Worm (Caenorhabditis elegans) whole organism, late embryonic: ENCODE data around the gene ptrg-1.

Experiments used
- C38D4.7 ChIP-seq: fragments of 200-800 bp; sonication (Bioruptor generic); optimal IDR thresholded peaks from 2 replicates; lab custom pipeline; 2018; ENCODE audit warnings: mild to moderate bottlenecking, missing genetic modification characterization, moderate library complexity, missing compliant biosample characterization
- F13H6.1 ChIP-seq: sonication (generic microtip); optimal IDR thresholded peaks from 2 replicates; lab custom pipeline; 2016; ENCODE audit warnings: missing genetic modification characterization, missing compliant biosample characterization
- T23F11.4 ChIP-seq: fragments of 200-800 bp; sonication (Bioruptor generic); optimal IDR thresholded peaks from 2 replicates; lab custom pipeline; 2018; ENCODE audit warnings: mild to moderate bottlenecking, missing genetic modification characterization, missing compliant biosample characterization
- ahr-1 ChIP-seq: sonication (generic microtip); optimal IDR thresholded peaks from 2 replicates; lab custom pipeline; 2016; ENCODE audit warnings: missing genetic modification characterization, missing compliant biosample characterization
- ceh-14 ChIP-seq: sonication (generic microtip); optimal IDR thresholded peaks from 2 replicates; lab custom pipeline; 2016; ENCODE audit warnings: missing genotype, missing genetic modification characterization, missing compliant biosample characterization
- ceh-22 ChIP-seq: sonication (generic microtip); optimal IDR thresholded peaks from 2 replicates; lab custom pipeline; 2017; ENCODE audit warnings: missing biosample characterization, missing genetic modification characterization
- ceh-34 ChIP-seq: sonication (generic microtip); optimal IDR thresholded peaks from 2 replicates; lab custom pipeline; 2016; ENCODE audit warnings: mild to moderate bottlenecking, missing genetic modification characterization, missing compliant biosample characterization
- ceh-45 ChIP-seq: fragments of 200-800 bp; sonication (Bioruptor generic); IDR thresholded peaks from 2 replicates; pipeline ENCODE4 v1.3.6; 2022; ENCODE audit warnings: missing genetic modification reagents, missing genetic modification characterization, missing compliant biosample characterization
- ceh-6 ChIP-seq: fragments of 200-800 bp; sonication (Bioruptor generic); optimal IDR thresholded peaks from 2 replicates; lab custom pipeline; 2018; ENCODE audit warnings: mild to moderate bottlenecking, missing genetic modification characterization, missing compliant biosample characterization
- ceh-9 ChIP-seq: sonication (generic microtip); optimal IDR thresholded peaks from 2 replicates; lab custom pipeline; 2016; ENCODE audit warnings: mild to moderate bottlenecking, missing genetic modification characterization, inconsistent platforms, missing compliant biosample characterization
- che-1 ChIP-seq: sonication (generic microtip); optimal IDR thresholded peaks from 2 replicates; lab custom pipeline; 2016; ENCODE audit warnings: mild to moderate bottlenecking, missing genetic modification characterization, missing compliant biosample characterization
- dmd-4 ChIP-seq: sonication (generic microtip); optimal IDR thresholded peaks from 2 replicates; lab custom pipeline; 2016; ENCODE audit warnings: borderline replicate concordance, missing genetic modification characterization, missing compliant biosample characterization
- dve-1 ChIP-seq: sonication (generic microtip); optimal IDR thresholded peaks from 2 replicates; lab custom pipeline; 2017; ENCODE audit warnings: antibody characterized with exemption, mild to moderate bottlenecking, missing genetic modification characterization, missing compliant biosample characterization
- elt-4 ChIP-seq: sonication (generic microtip); optimal IDR thresholded peaks from 2 replicates; lab custom pipeline; 2016; ENCODE audit warnings: missing genetic modification characterization, missing compliant biosample characterization
- ets-4 ChIP-seq: sonication (generic microtip); optimal IDR thresholded peaks from 2 replicates; lab custom pipeline; 2016; ENCODE audit warnings: missing genetic modification characterization, missing compliant biosample characterization
- eyg-1 ChIP-seq: sonication (generic microtip); optimal IDR thresholded peaks from 2 replicates; lab custom pipeline; 2016; ENCODE audit warnings: missing genotype, missing genetic modification characterization, missing compliant biosample characterization
- gmeb-2 ChIP-seq: sonication (generic microtip); optimal IDR thresholded peaks from 2 replicates; lab custom pipeline; 2016; ENCODE audit warnings: missing genetic modification characterization, inconsistent platforms, missing compliant biosample characterization
- hlh-15 ChIP-seq: sonication (generic microtip); optimal IDR thresholded peaks from 2 replicates; lab custom pipeline; 2016; ENCODE audit warnings: missing genetic modification characterization, missing compliant biosample characterization
- hlh-30 ChIP-seq: sonication (generic microtip); optimal IDR thresholded peaks from 2 replicates; lab custom pipeline; 2017; ENCODE audit warnings: antibody characterized with exemption, missing genetic modification characterization, missing compliant biosample characterization; ENCODE audit not compliant: insufficient read depth
- hlh-8 ChIP-seq: sonication (generic microtip); optimal IDR thresholded peaks from 2 replicates; lab custom pipeline; 2016; ENCODE audit warnings: missing genotype, missing genetic modification characterization, missing compliant biosample characterization
- lim-6 ChIP-seq: sonication (generic microtip); optimal IDR thresholded peaks from 2 replicates; lab custom pipeline; 2016; ENCODE audit warnings: missing genetic modification characterization, missing compliant biosample characterization
- mec-3 ChIP-seq: sonication (generic microtip); optimal IDR thresholded peaks from 2 replicates; lab custom pipeline; 2016; ENCODE audit warnings: borderline replicate concordance, missing genetic modification characterization, missing compliant biosample characterization
- nfya-1 ChIP-seq: sonication (generic microtip); optimal IDR thresholded peaks from 2 replicates; lab custom pipeline; 2017; ENCODE audit warnings: missing genetic modification characterization, mild to moderate bottlenecking, missing compliant biosample characterization, antibody characterized with exemption, moderate library complexity
- nhr-11 ChIP-seq: fragments of 150-350 bp; optimal IDR thresholded peaks from 2 replicates; lab custom pipeline; 2014; ENCODE audit warnings: missing biosample characterization, missing genetic modification characterization
- nhr-232 ChIP-seq: sonication (generic microtip); optimal IDR thresholded peaks from 2 replicates; lab custom pipeline; 2016; ENCODE audit warnings: missing genetic modification characterization, missing compliant biosample characterization
- npax-4 ChIP-seq: sonication (generic microtip); optimal IDR thresholded peaks from 2 replicates; lab custom pipeline; 2016; ENCODE audit warnings: missing genetic modification characterization, missing compliant biosample characterization
- pax-1 ChIP-seq: fragments of 150-350 bp; optimal IDR thresholded peaks from 2 replicates; lab custom pipeline; 2014; ENCODE audit warnings: missing biosample characterization, missing genetic modification characterization
- pqm-1 ChIP-seq: sonication (generic microtip); optimal IDR thresholded peaks from 2 replicates; lab custom pipeline; 2016; ENCODE audit warnings: missing genetic modification characterization, missing compliant biosample characterization
- ref-2 ChIP-seq: sonication (generic microtip); optimal IDR thresholded peaks from 2 replicates; lab custom pipeline; 2016; ENCODE audit warnings: missing genetic modification characterization, missing compliant biosample characterization
- rnt-1 ChIP-seq: sonication (generic microtip); optimal IDR thresholded peaks from 2 replicates; lab custom pipeline; 2016; ENCODE audit warnings: missing genetic modification characterization, missing compliant biosample characterization
- sox-2 ChIP-seq: fragments of 200-800 bp; sonication (Bioruptor generic); IDR thresholded peaks from 2 replicates; pipeline ENCODE4 v1.3.6; 2022; ENCODE audit warnings: missing genetic modification reagents, missing genetic modification characterization, missing compliant biosample characterization
- sox-4 ChIP-seq: sonication (generic microtip); optimal IDR thresholded peaks from 2 replicates; lab custom pipeline; 2017; ENCODE audit warnings: mild to moderate bottlenecking, missing genetic modification characterization, inconsistent platforms, missing compliant biosample characterization
- syd-9 ChIP-seq: sonication (generic microtip); optimal IDR thresholded peaks from 2 replicates; lab custom pipeline; 2016; ENCODE audit warnings: mild to moderate bottlenecking, missing genetic modification characterization, moderate library complexity, missing compliant biosample characterization
- tbx-7 ChIP-seq: sonication (generic microtip); optimal IDR thresholded peaks from 2 replicates; lab custom pipeline; 2016; ENCODE audit warnings: missing genotype, missing genetic modification characterization, missing compliant biosample characterization
- ttx-3 ChIP-seq: sonication (generic microtip); optimal IDR thresholded peaks from 2 replicates; lab custom pipeline; 2016; ENCODE audit warnings: missing genetic modification reagents, missing genetic modification characterization, missing compliant biosample characterization
- unc-3 ChIP-seq, 2 experiments: fragments of 200-800 bp in 1 of 2; sonication (Bioruptor generic) in 1 of 2; sonication (generic microtip) in 1 of 2; conservative IDR thresholded peaks in 1 of 2; optimal IDR thresholded peaks in 1 of 2; 2 replicates each; pipeline versions ENCODE4 v1.3.6 to Lab custom; 2016 to 2022; ENCODE audit warnings: missing compliant biosample characterization in 2 of 2, missing genetic modification characterization in 2 of 2, missing genetic modification reagents in 1 of 2
- unc-42 ChIP-seq: sonication (generic microtip); optimal IDR thresholded peaks from 2 replicates; lab custom pipeline; 2016; ENCODE audit warnings: missing genotype, missing genetic modification characterization, missing compliant biosample characterization
- unc-55 ChIP-seq: sonication (generic microtip); optimal IDR thresholded peaks from 2 replicates; lab custom pipeline; 2017; ENCODE audit warnings: missing biosample characterization, missing genetic modification reagents, missing genetic modification characterization
- ztf-16 ChIP-seq: sonication (generic microtip); optimal IDR thresholded peaks from 2 replicates; lab custom pipeline; 2017; ENCODE audit warnings: missing genetic modification characterization, missing compliant biosample characterization

ptrg-1 gene

DNA sequence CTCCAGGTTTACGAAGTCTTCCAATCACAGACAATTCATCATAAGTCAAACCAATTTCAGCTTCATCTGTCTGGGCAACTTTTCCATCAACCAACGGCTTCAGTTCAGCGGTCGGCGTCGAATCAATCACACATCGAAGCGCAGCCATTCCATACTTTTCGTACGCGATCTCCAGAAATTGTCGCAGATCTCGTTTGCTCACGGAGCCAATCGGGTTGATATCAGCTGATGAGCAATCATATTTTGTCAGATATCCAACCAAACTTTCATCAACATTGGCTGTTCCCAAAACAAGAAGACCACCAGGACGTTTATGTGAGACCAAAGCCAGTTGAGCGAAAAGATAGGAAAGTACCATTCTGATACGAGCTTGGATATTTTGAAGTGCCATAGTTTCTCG is 21.1 kb upstream of the ptrg-1 start:
- TF ChIP-seq syd-9 (no peak), tbx-7 (tag; lab: Kevin White, UChicago) (no peak), ets-4 (tag; lab: Kevin White, UChicago) (no peak), ceh-14 (no peak), ztf-16 (tag; lab: Kevin White, UChicago) (no peak), npax-4 (tag; lab: Kevin White, UChicago) (no peak), hlh-30 (tag; lab: Kevin White, UChicago) (no peak), nhr-232 (no peak), dve-1 (tag; lab: Kevin White, UChicago) (no peak), nhr-11 (no peak), sox-2 (no peak), C38D4.7 (GFP tag; lab: Kevin White, UChicago) (no peak), ceh-34 (no peak), ahr-1 (tag; lab: Kevin White, UChicago) (no peak), ceh-22 (tag; lab: Kevin White, UChicago) (no peak)
- TF ChIP-seq, all 69 proteins: peak for 0

DNA sequence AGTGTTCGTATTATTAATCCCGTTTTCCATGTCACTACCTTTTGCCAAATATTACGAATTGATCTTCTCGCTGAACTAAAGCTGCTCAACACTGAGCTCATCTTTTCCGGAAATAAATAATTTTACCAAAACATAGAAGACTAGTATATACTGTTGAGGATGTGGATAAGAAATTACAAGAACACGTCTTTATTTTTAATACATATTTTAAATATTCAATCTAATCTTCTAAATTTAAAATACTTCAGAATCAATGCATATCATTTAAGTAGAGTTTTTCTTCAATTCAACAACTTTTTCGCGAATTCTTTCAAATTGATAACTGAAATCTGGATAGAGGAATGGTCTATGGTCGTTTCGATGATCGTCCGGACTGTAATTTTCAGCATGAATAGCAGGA is 20.6 kb upstream of the ptrg-1 start, which contains the start of gene abt-1:
Gene abt-1, minus strand, starts transcription at position 101 of the 400 bp plus-strand sequence.
- TF ChIP-seq eyg-1 (tag; lab: Kevin White, UChicago) (no peak), gmeb-2 (tag; lab: Kevin White, UChicago) (no peak), unc-42 (tag; lab: Kevin White, UChicago) (no peak), lim-6 (no peak), syd-9 (no peak), ceh-9 (no peak), pax-1 (tag; lab: Kevin White, UChicago) (no peak), hlh-8 (tag; lab: Kevin White, UChicago) (no peak), sox-4 (tag; lab: Kevin White, UChicago) (no peak), F13H6.1 (no peak), ttx-3 (tag; lab: Kevin White, UChicago) (no peak), pqm-1 (tag; lab: Kevin White, UChicago) (no peak), ceh-45 (GFP tag; lab: Robert Waterston, UW) (no peak), ztf-16 (tag; lab: Kevin White, UChicago) (no peak)
- TF ChIP-seq, all 69 proteins: peak for 0

DNA sequence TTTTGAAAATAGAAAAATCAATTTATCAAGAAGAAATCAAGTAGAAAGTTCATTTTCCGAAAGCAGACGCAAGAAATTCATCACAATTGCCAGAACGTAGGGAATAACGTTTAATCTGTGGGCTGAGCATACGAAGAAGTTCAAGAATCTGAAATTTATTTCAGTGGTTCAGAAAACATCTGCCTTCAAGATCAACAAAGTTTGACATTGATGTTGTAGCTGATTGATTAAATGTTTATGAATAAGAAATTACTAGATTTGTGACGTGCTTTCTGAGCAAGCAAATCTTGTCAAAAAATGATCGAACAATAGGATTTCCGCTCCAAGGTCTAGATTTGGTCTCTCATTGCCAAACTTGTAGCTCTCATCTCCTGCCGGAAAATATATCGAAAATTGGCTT is 11.9 kb upstream of the ptrg-1 start, which contains the start of gene K04D7.6:
Gene K04D7.6, minus strand, starts transcription at position 101 of the 400 bp plus-strand sequence.
- TF ChIP-seq ceh-6 (GFP tag; lab: Kevin White, UChicago), result no peak
- TF ChIP-seq dmd-4 (tag; lab: Kevin White, UChicago), result no peak
- no peak for TF ChIP-seq mec-3 (tag; lab: Kevin White, UChicago)
- no peak for TF ChIP-seq hlh-15
- no peak for TF ChIP-seq tbx-7 (tag; lab: Kevin White, UChicago)
- no peak for TF ChIP-seq hlh-8 (tag; lab: Kevin White, UChicago)
- TF ChIP-seq che-1, result no peak
- TF ChIP-seq elt-4 (tag; lab: Kevin White, UChicago), result no peak
- TF ChIP-seq ceh-45 (GFP tag; lab: Robert Waterston, UW), result no peak
- TF ChIP-seq sox-2, result no peak
- no peak for TF ChIP-seq nfya-1
- TF ChIP-seq rnt-1 (tag; lab: Kevin White, UChicago), result no peak
- TF ChIP-seq gmeb-2 (tag; lab: Kevin White, UChicago), result no peak
- TF ChIP-seq unc-3 (GFP tag; conservative IDR thresholded peaks at IDR 0.05; lab: Robert Waterston, UW), result no peak
- TF ChIP-seq unc-3 (tag; optimal IDR thresholded peaks at IDR 0.05; lab: Kevin White, UChicago), result no peak
- TF ChIP-seq T23F11.4 (GFP tag; lab: Kevin White, UChicago), result no peak
- TF ChIP-seq ref-2 (tag; lab: Kevin White, UChicago), result no peak
- TF ChIP-seq npax-4 (tag; lab: Kevin White, UChicago), result no peak
- TF ChIP-seq unc-55 (GFP tag; lab: Kevin White, UChicago), result no peak
